Worm (Caenorhabditis elegans) whole organism, midembryonic: ENCODE measurements around the gene btb-20.
A peak's percentile ranks its signal among the peaks of the same experiment; 100 is the strongest.

Source experiments
- T22C8.4 ChIP-seq: fragments of 200-800 bp; sonication (Bioruptor generic); IDR thresholded peaks from 2 replicates; pipeline ENCODE4 v1.3.6; 2022; ENCODE audit warnings: missing genetic modification characterization, missing compliant biosample characterization
- cog-1 ChIP-seq: sonication (generic microtip); optimal IDR thresholded peaks from 2 replicates; lab custom pipeline; 2016; ENCODE audit warnings: missing genetic modification characterization, missing compliant biosample characterization
- flt-1 ChIP-seq: fragments of 200-800 bp; sonication (Bioruptor generic); IDR thresholded peaks from 2 replicates; pipeline ENCODE4 v1.3.6; 2022; ENCODE audit warnings: missing genetic modification characterization, missing compliant biosample characterization
- klf-2 ChIP-seq: fragments of 200-800 bp; sonication (Bioruptor generic); conservative IDR thresholded peaks from 2 replicates; pipeline ENCODE4 v1.3.6; 2022; ENCODE audit warnings: missing genetic modification reagents, missing genetic modification characterization, missing compliant biosample characterization
- med-1 ChIP-seq: sonication (generic microtip); optimal IDR thresholded peaks from 2 replicates; lab custom pipeline; 2017; ENCODE audit warnings: missing genetic modification characterization, mild to moderate bottlenecking, missing compliant biosample characterization, antibody characterized with exemption, missing genetic modification reagents; ENCODE audit not compliant: insufficient read depth
- ref-1 ChIP-seq: fragments of 200-800 bp; sonication (Bioruptor generic); conservative IDR thresholded peaks from 2 replicates; pipeline ENCODE4 v1.3.6; 2022; ENCODE audit warnings: missing genetic modification reagents, missing genetic modification characterization, missing compliant biosample characterization
- tab-1 ChIP-seq: fragments of 200-800 bp; sonication (Bioruptor generic); IDR thresholded peaks from 2 replicates; pipeline ENCODE4 v1.3.6; 2022; ENCODE audit warnings: missing genetic modification characterization, missing compliant biosample characterization
- ztf-23 ChIP-seq: fragments of 200-800 bp; sonication (Bioruptor generic); IDR thresholded peaks from 2 replicates; pipeline ENCODE4 v1.3.6; 2022; ENCODE audit warnings: missing genetic modification reagents, missing genetic modification characterization, missing compliant biosample characterization
- ztf-29 ChIP-seq: fragments of 200-800 bp; sonication (Bioruptor generic); IDR thresholded peaks from 2 replicates; pipeline ENCODE4 v1.3.6; 2022; ENCODE audit warnings: missing genetic modification reagents, missing genetic modification characterization, missing compliant biosample characterization

The btb-20 gene

ce11 chrII:14510162-14510561, 13.2 kb downstream of the btb-20 start:
- TF ChIP-seq T22C8.4 (no peak), ztf-29 (GFP tag; lab: Robert Waterston, UW) (no peak), cog-1 (tag; lab: Kevin White, UChicago) (no peak), flt-1 (GFP tag; lab: Robert Waterston, UW) (no peak), tab-1 (GFP tag; lab: Robert Waterston, UW) (no peak), ref-1 (GFP tag; lab: Robert Waterston, UW) (no peak), klf-2 (no peak), med-1 (GFP tag; lab: Kevin White, UChicago) (no peak), ztf-23 (GFP tag; lab: Robert Waterston, UW) (no peak)

- TF ChIP-seq cog-1 (tag; lab: Kevin White, UChicago), result no peak
- no peak for TF ChIP-seq T22C8.4
- no peak for TF ChIP-seq ztf-23 (GFP tag; lab: Robert Waterston, UW)
- TF ChIP-seq ref-1 (GFP tag; lab: Robert Waterston, UW), result no peak
- TF ChIP-seq med-1 (GFP tag; lab: Kevin White, UChicago), result no peak
- no peak for TF ChIP-seq tab-1 (GFP tag; lab: Robert Waterston, UW)
- no peak for TF ChIP-seq klf-2
- TF ChIP-seq ztf-29 (GFP tag; lab: Robert Waterston, UW), result no peak
- TF ChIP-seq flt-1 (GFP tag; lab: Robert Waterston, UW), result no peak
Measured at ce11 chrII:14507563-14507962, 15.8 kb downstream of the btb-20 start, which contains the start of the genes K10H10.7 and K10H10.10. K10H10.7 (minus strand) TSS chrII:14507663. K10H10.10 (plus strand) TSS chrII:14507766.

ce11 chrII:14506245-14506644, 17.1 kb downstream of the btb-20 start, which contains the start of gene K10H10.12:
K10H10.12 (minus strand) TSS chrII:14506345.
- no peak for TF ChIP-seq med-1 (GFP tag; lab: Kevin White, UChicago)
- no peak for TF ChIP-seq T22C8.4
- TF ChIP-seq klf-2, result no peak
- TF ChIP-seq flt-1 (GFP tag; lab: Robert Waterston, UW), result no peak
- TF ChIP-seq ref-1 (GFP tag; lab: Robert Waterston, UW), result no peak
- TF ChIP-seq cog-1 (tag; lab: Kevin White, UChicago), result no peak
- TF ChIP-seq ztf-23 (GFP tag; lab: Robert Waterston, UW), result no peak
- TF ChIP-seq ztf-29 (GFP tag; lab: Robert Waterston, UW), result no peak
- TF ChIP-seq tab-1 (GFP tag; lab: Robert Waterston, UW), result no peak

- no peak for TF ChIP-seq tab-1 (GFP tag; lab: Robert Waterston, UW)
- TF ChIP-seq ref-1 (GFP tag; lab: Robert Waterston, UW), result no peak
- TF ChIP-seq flt-1 (GFP tag; lab: Robert Waterston, UW), result no peak
- no peak for TF ChIP-seq klf-2
- no peak for TF ChIP-seq cog-1 (tag; lab: Kevin White, UChicago)
- TF ChIP-seq med-1 (GFP tag; lab: Kevin White, UChicago), result no peak
- TF ChIP-seq ztf-23 (GFP tag; lab: Robert Waterston, UW), result no peak
- no peak for TF ChIP-seq T22C8.4
- no peak for TF ChIP-seq ztf-29 (GFP tag; lab: Robert Waterston, UW)
Measured at ce11 chrII:14502997-14503396, 20.3 kb downstream of the btb-20 start, which contains the start of gene K10H10.6. K10H10.6 (plus strand) TSS chrII:14503297.

ce11 chrII:14501447-14501846, 21.9 kb downstream of the btb-20 start, which contains the start of gene K10H10.5:
K10H10.5 (plus strand) TSS chrII:14501747.
- TF ChIP-seq flt-1 (GFP tag; lab: Robert Waterston, UW), result no peak

- TF ChIP-seq ztf-29 (GFP tag; lab: Robert Waterston, UW) (no peak), ztf-23 (GFP tag; lab: Robert Waterston, UW) (no peak), T22C8.4 (no peak), flt-1 (GFP tag; lab: Robert Waterston, UW) (no peak), klf-2 (no peak), cog-1 (tag; lab: Kevin White, UChicago) (no peak), ref-1 (GFP tag; lab: Robert Waterston, UW) (no peak), med-1 (GFP tag; lab: Kevin White, UChicago) (no peak)
Measured at ce11 chrII:14500122-14500521, 23.2 kb downstream of the btb-20 start, which contains the start of gene K10H10.4. K10H10.4 (plus strand) TSS chrII:14500422.

ce11 chrII:14497848-14498247, 25.5 kb downstream of the btb-20 start, which contains the start of gene dhs-8:
dhs-8 (plus strand) TSS chrII:14498026.
- no peak for TF ChIP-seq med-1 (GFP tag; lab: Kevin White, UChicago)

- peak; percentile 82 for TF ChIP-seq ref-1 (GFP tag; lab: Robert Waterston, UW)
- TF ChIP-seq med-1 (GFP tag; lab: Kevin White, UChicago), result peak; percentile 72
- peak; percentile 87 for TF ChIP-seq T22C8.4
- peak; percentile 92 for TF ChIP-seq ztf-23 (GFP tag; lab: Robert Waterston, UW)
- TF ChIP-seq flt-1 (GFP tag; lab: Robert Waterston, UW), result peak; percentile 96
- TF ChIP-seq cog-1 (tag; lab: Kevin White, UChicago), result peak; percentile 92
- peak; percentile 88 for TF ChIP-seq klf-2
- TF ChIP-seq tab-1 (GFP tag; lab: Robert Waterston, UW), result peak; percentile 92
- TF ChIP-seq ztf-29 (GFP tag; lab: Robert Waterston, UW), result peak; percentile 90
Measured at ce11 chrII:14496809-14497208, 26.5 kb downstream of the btb-20 start.

ce11 chrII:14495341-14495740, 28.0 kb downstream of the btb-20 start:
- TF ChIP-seq tab-1 (GFP tag; lab: Robert Waterston, UW), result no peak
- TF ChIP-seq klf-2, result no peak
- no peak for TF ChIP-seq T22C8.4
- TF ChIP-seq ztf-23 (GFP tag; lab: Robert Waterston, UW), result no peak
- TF ChIP-seq med-1 (GFP tag; lab: Kevin White, UChicago), result no peak
- no peak for TF ChIP-seq flt-1 (GFP tag; lab: Robert Waterston, UW)
- TF ChIP-seq cog-1 (tag; lab: Kevin White, UChicago), result no peak
- TF ChIP-seq ztf-29 (GFP tag; lab: Robert Waterston, UW), result no peak
- no peak for TF ChIP-seq ref-1 (GFP tag; lab: Robert Waterston, UW)

- no peak for TF ChIP-seq med-1 (GFP tag; lab: Kevin White, UChicago)
- no peak for TF ChIP-seq flt-1 (GFP tag; lab: Robert Waterston, UW)
- TF ChIP-seq ref-1 (GFP tag; lab: Robert Waterston, UW), result no peak
- TF ChIP-seq ztf-29 (GFP tag; lab: Robert Waterston, UW), result no peak
- no peak for TF ChIP-seq klf-2
- no peak for TF ChIP-seq T22C8.4
- no peak for TF ChIP-seq tab-1 (GFP tag; lab: Robert Waterston, UW)
- no peak for TF ChIP-seq cog-1 (tag; lab: Kevin White, UChicago)
- no peak for TF ChIP-seq ztf-23 (GFP tag; lab: Robert Waterston, UW)
Measured at ce11 chrII:14494464-14494863, 28.9 kb downstream of the btb-20 start.
